Fruit fly (Drosophila melanogaster) whole organism, embryonic: ENCODE measurements around the gene qjt.

Experiments used
- Adf1 ChIP-seq: fragments of 200-800 bp; sonication (Bioruptor generic); IDR thresholded peaks from 2 replicates; pipeline ENCODE4 v1.3.6; 2022; ENCODE audit warnings: missing biosample characterization, missing genetic modification characterization
- CG11560 ChIP-seq: fragments of 200-800 bp; sonication (Bioruptor generic); IDR thresholded peaks from 3 replicates; pipeline ENCODE4 v1.3.6; 2022; ENCODE audit warnings: missing biosample characterization, missing genetic modification characterization
- CG12071 ChIP-seq: fragments of 200-800 bp; sonication (Bioruptor generic); optimal IDR thresholded peaks from 3 replicates; lab custom pipeline; 2018; ENCODE audit warnings: missing biosample characterization, mild to moderate bottlenecking, missing genetic modification characterization
- CG12155 ChIP-seq: fragments of 200-800 bp; sonication (Bioruptor generic); optimal IDR thresholded peaks from 3 replicates; lab custom pipeline; 2016; ENCODE audit warnings: missing biosample characterization, missing genetic modification characterization
- CG12391 ChIP-seq: fragments of 200-800 bp; sonication (Bioruptor generic); optimal IDR thresholded peaks from 3 replicates; lab custom pipeline; 2018; ENCODE audit warnings: missing biosample characterization, mild to moderate bottlenecking, missing genetic modification characterization, moderate library complexity
- CG13775 ChIP-seq: fragments of 200-800 bp; sonication (Bioruptor generic); optimal IDR thresholded peaks from 3 replicates; lab custom pipeline; 2017; ENCODE audit warnings: missing biosample characterization, mild to moderate bottlenecking, missing genetic modification characterization
- CG1647 ChIP-seq: fragments of 200-800 bp; sonication (Bioruptor generic); optimal IDR thresholded peaks from 3 replicates; lab custom pipeline; 2016; ENCODE audit warnings: missing biosample characterization, missing genetic modification characterization
- CG18764 ChIP-seq: fragments of 200-800 bp; sonication (Bioruptor generic); optimal IDR thresholded peaks from 3 replicates; lab custom pipeline; 2016; ENCODE audit warnings: missing biosample characterization, missing genetic modification characterization
- CG2875 ChIP-seq: fragments of 200-800 bp; sonication (Bioruptor generic); optimal IDR thresholded peaks from 2 replicates; lab custom pipeline; 2017; ENCODE audit warnings: missing biosample characterization, mild to moderate bottlenecking, missing genetic modification characterization, missing genetic modification reagents
- CG31365 ChIP-seq: fragments of 200-800 bp; sonication (Bioruptor generic); optimal IDR thresholded peaks from 2 replicates; lab custom pipeline; 2018; ENCODE audit warnings: missing biosample characterization, mild to moderate bottlenecking, missing genetic modification characterization
- CG3163 ChIP-seq: fragments of 200-800 bp; sonication (Bioruptor generic); optimal IDR thresholded peaks from 3 replicates; lab custom pipeline; 2016; ENCODE audit warnings: missing biosample characterization, missing genetic modification characterization
- CG34376 ChIP-seq: fragments of 200-800 bp; sonication (Bioruptor generic); optimal IDR thresholded peaks from 2 replicates; lab custom pipeline; 2018; ENCODE audit warnings: missing biosample characterization, mild to moderate bottlenecking, missing genetic modification characterization
- CG4424 ChIP-seq: fragments of 200-800 bp; sonication (Bioruptor generic); optimal IDR thresholded peaks from 3 replicates; lab custom pipeline; 2016; ENCODE audit warnings: missing biosample characterization, missing genetic modification characterization
- CG6765 ChIP-seq: fragments of 200-800 bp; sonication (Bioruptor generic); optimal IDR thresholded peaks from 3 replicates; lab custom pipeline; 2017; ENCODE audit warnings: missing biosample characterization, mild to moderate bottlenecking, missing genetic modification characterization
- CG7987 ChIP-seq: fragments of 200-800 bp; sonication (Bioruptor generic); optimal IDR thresholded peaks from 2 replicates; lab custom pipeline; 2018; ENCODE audit warnings: missing biosample characterization, mild to moderate bottlenecking, missing genetic modification characterization, moderate library complexity
- CG8290 ChIP-seq, 3 experiments: fragments of 200-800 bp; sonication (Bioruptor generic); optimal IDR thresholded peaks; 2 replicates each; lab custom pipeline; 2016 to 2019; ENCODE audit warnings: missing biosample characterization in 3 of 3, missing genetic modification characterization in 3 of 3, mild to moderate bottlenecking in 2 of 3, moderate library complexity in 1 of 3
- CG8765 ChIP-seq: fragments of 200-800 bp; sonication (Bioruptor generic); IDR thresholded peaks from 2 replicates; pipeline ENCODE4 v1.3.6; 2022; ENCODE audit warnings: missing biosample characterization, missing genetic modification characterization
- CG8944 ChIP-seq: fragments of 200-800 bp; sonication (Bioruptor generic); optimal IDR thresholded peaks from 3 replicates; lab custom pipeline; 2016; ENCODE audit warnings: missing biosample characterization, missing genetic modification characterization
- CG9817 ChIP-seq: fragments of 200-800 bp; sonication (Bioruptor generic); optimal IDR thresholded peaks from 2 replicates; lab custom pipeline; 2018; ENCODE audit warnings: missing biosample characterization, mild to moderate bottlenecking, missing genetic modification characterization, moderate library complexity
- CG9876 ChIP-seq: fragments of 200-800 bp; sonication (Bioruptor generic); optimal IDR thresholded peaks from 2 replicates; lab custom pipeline; 2016; ENCODE audit warnings: missing biosample characterization, missing genetic modification characterization
- Doc2 ChIP-seq: fragments of 200-800 bp; sonication (Bioruptor generic); IDR thresholded peaks from 2 replicates; pipeline ENCODE4 v1.3.6; 2022; ENCODE audit warnings: missing biosample characterization, missing genetic modification characterization
- ERR ChIP-seq: fragments of 200-800 bp; sonication (Bioruptor generic); optimal IDR thresholded peaks from 2 replicates; lab custom pipeline; 2016; ENCODE audit warnings: missing biosample characterization, missing genetic modification characterization
- Fer1 ChIP-seq: fragments of 200-800 bp; sonication (Bioruptor generic); optimal IDR thresholded peaks from 2 replicates; lab custom pipeline; 2017; ENCODE audit warnings: missing biosample characterization, mild to moderate bottlenecking, missing genetic modification characterization
- H15 ChIP-seq: fragments of 200-800 bp; sonication (Bioruptor generic); IDR thresholded peaks from 3 replicates; pipeline ENCODE4 v1.3.6; 2022; ENCODE audit warnings: missing biosample characterization, missing genetic modification characterization
- MTF-1 ChIP-seq: fragments of 200-800 bp; sonication (Bioruptor generic); optimal IDR thresholded peaks from 2 replicates; lab custom pipeline; 2018; ENCODE audit warnings: missing biosample characterization, mild to moderate bottlenecking, missing genetic modification characterization, borderline replicate concordance
- Myb ChIP-seq: fragments of 200-800 bp; sonication (Bioruptor generic); optimal IDR thresholded peaks from 2 replicates; lab custom pipeline; 2016; ENCODE audit warnings: missing biosample characterization, missing genetic modification characterization
- NC2α ChIP-seq: fragments of 200-800 bp; sonication (Bioruptor generic); optimal IDR thresholded peaks from 2 replicates; lab custom pipeline; 2016; ENCODE audit warnings: missing biosample characterization, missing genetic modification characterization
- PHDP ChIP-seq: fragments of 200-800 bp; sonication (Bioruptor generic); optimal IDR thresholded peaks from 3 replicates; lab custom pipeline; 2018; ENCODE audit warnings: missing biosample characterization, mild to moderate bottlenecking, missing genetic modification characterization, moderate library complexity
- Pdp1 ChIP-seq, 2 experiments: fragments of 200-800 bp; sonication (Bioruptor generic); optimal IDR thresholded peaks; 3 replicates each; lab custom pipeline; 2016; ENCODE audit warnings: missing biosample characterization in 2 of 2, missing genetic modification characterization in 2 of 2, mild to moderate bottlenecking in 1 of 2, moderate library complexity in 1 of 2
- Scr ChIP-seq: fragments of 200-800 bp; sonication (Bioruptor generic); IDR thresholded peaks from 2 replicates; pipeline ENCODE4 v1.3.6; 2022; ENCODE audit warnings: missing biosample characterization, missing genetic modification characterization; ENCODE audit not compliant: partially characterized antibody
- Tbp ChIP-seq: fragments of >200 bp; optimal IDR thresholded peaks from 2 replicates; lab custom pipeline; 2018; ENCODE audit warnings: missing biosample characterization, missing genetic modification characterization
- br ChIP-seq: fragments of >200 bp; optimal IDR thresholded peaks from 2 replicates; lab custom pipeline; 2017
- cad ChIP-seq: fragments of >200 bp; optimal IDR thresholded peaks from 2 replicates; lab custom pipeline; 2017; ENCODE audit warnings: missing biosample characterization, missing genetic modification characterization
- cwo ChIP-seq: fragments of 200-800 bp; sonication (Bioruptor generic); optimal IDR thresholded peaks from 3 replicates; lab custom pipeline; 2017; ENCODE audit warnings: missing biosample characterization, missing genetic modification characterization, mild to moderate bottlenecking, moderate library complexity, missing genetic modification reagents
- emc ChIP-seq: fragments of 200-800 bp; sonication (Bioruptor generic); optimal IDR thresholded peaks from 2 replicates; lab custom pipeline; 2016; ENCODE audit warnings: missing biosample characterization, missing genetic modification characterization
- eve ChIP-seq, 2 experiments: fragments of >200 bp; optimal IDR thresholded peaks; 2 replicates each; lab custom pipeline; 2017; ENCODE audit warnings: missing biosample characterization in 2 of 2, missing genetic modification characterization in 2 of 2
- gcm ChIP-seq: fragments of 200-800 bp; sonication (Bioruptor generic); optimal IDR thresholded peaks from 2 replicates; lab custom pipeline; 2019; ENCODE audit warnings: missing biosample characterization, mild to moderate bottlenecking, missing genetic modification characterization, moderate library complexity
- grau ChIP-seq: fragments of 200-800 bp; optimal IDR thresholded peaks from 3 replicates; lab custom pipeline; 2019; ENCODE audit warnings: missing biosample characterization, mild to moderate bottlenecking, missing genetic modification characterization, moderate library complexity
- gt ChIP-seq: fragments of 200-800 bp; sonication (Bioruptor generic); IDR thresholded peaks from 2 replicates; pipeline ENCODE4 v1.3.6; 2022; ENCODE audit warnings: missing biosample characterization, missing genetic modification characterization
- lab ChIP-seq: fragments of 200-800 bp; sonication (Bioruptor generic); optimal IDR thresholded peaks from 3 replicates; lab custom pipeline; 2017; ENCODE audit warnings: missing biosample characterization, missing genetic modification characterization, mild to moderate bottlenecking, moderate library complexity, missing genetic modification reagents
- mam ChIP-seq: fragments of 200-800 bp; sonication (Bioruptor generic); optimal IDR thresholded peaks from 3 replicates; lab custom pipeline; 2016; ENCODE audit warnings: missing biosample characterization, missing genetic modification characterization
- nau ChIP-seq: fragments of 200-800 bp; sonication (Bioruptor generic); optimal IDR thresholded peaks from 3 replicates; lab custom pipeline; 2017; ENCODE audit warnings: missing biosample characterization, mild to moderate bottlenecking, missing genetic modification characterization, missing genetic modification reagents
- oc ChIP-seq: fragments of 200-800 bp; sonication (Bioruptor generic); optimal IDR thresholded peaks from 2 replicates; lab custom pipeline; 2018; ENCODE audit warnings: missing biosample characterization, mild to moderate bottlenecking, missing genetic modification characterization, moderate library complexity
- pnt ChIP-seq: fragments of 200-800 bp; sonication (Bioruptor generic); optimal IDR thresholded peaks from 3 replicates; lab custom pipeline; 2016; ENCODE audit warnings: missing biosample characterization, missing genetic modification characterization
- ro ChIP-seq: fragments of 200-800 bp; sonication (Bioruptor generic); IDR thresholded peaks from 2 replicates; pipeline ENCODE4 v1.3.6; 2022; ENCODE audit warnings: missing biosample characterization, missing genetic modification characterization
- sens-2 ChIP-seq: fragments of 200-800 bp; sonication (Bioruptor generic); IDR thresholded peaks from 2 replicates; pipeline ENCODE4 v1.3.6; 2022; ENCODE audit warnings: missing biosample characterization, missing genetic modification characterization
- so ChIP-seq: fragments of 200-800 bp; sonication (Bioruptor generic); IDR thresholded peaks from 3 replicates; pipeline ENCODE4 v1.3.6; 2022; ENCODE audit warnings: missing biosample characterization, missing genetic modification characterization
- tgo ChIP-seq: fragments of 200-800 bp; sonication (Bioruptor generic); IDR thresholded peaks from 3 replicates; pipeline ENCODE4 v1.3.6; 2022; ENCODE audit warnings: missing biosample characterization, missing genetic modification characterization
- wek ChIP-seq: fragments of 200-800 bp; sonication (Bioruptor generic); optimal IDR thresholded peaks from 3 replicates; lab custom pipeline; 2018; ENCODE audit warnings: missing biosample characterization, mild to moderate bottlenecking, missing genetic modification characterization, moderate library complexity
- wor ChIP-seq: fragments of 200-800 bp; sonication (Bioruptor generic); IDR thresholded peaks from 2 replicates; pipeline ENCODE4 v1.3.6; 2022; ENCODE audit warnings: missing biosample characterization, missing genetic modification characterization

qjt gene

dm6 chr3L:17513893-17514616, 35.2 kb downstream of the qjt start, which contains the start of the genes U4-U6-60K and CG7564 (continued):
- TF ChIP-seq Scr (GFP tag; lab: Robert Waterston, UW) (peak; percentile 97), CG9876 (GFP tag; lab: Kevin White, UChicago) (peak; percentile 2), PHDP (tag; lab: Kevin White, UChicago) (peak; percentile 40), NC2α (GFP tag; lab: Kevin White, UChicago) (no peak), mam (peak; percentile 69), wek (GFP tag; lab: Kevin White, UChicago) (no peak), emc (GFP tag; lab: Kevin White, UChicago) (peak; percentile 44), CG1647 (GFP tag; lab: Kevin White, UChicago) (peak; percentile 66), CG2875 (GFP tag; lab: Kevin White, UChicago) (no peak), H15 (GFP tag; lab: Robert Waterston, UW) (0 out of 3 replicates have a peak, but pooled peaks have one; percentile 28), Tbp (peak; percentile 27), CG12155 (GFP tag; lab: Kevin White, UChicago) (peak; percentile 77), Pdp1 (GFP tag; optimal IDR thresholded peaks at IDR 0.05; lab: Kevin White, UChicago) (peak; percentile 28 to 60), tgo (GFP tag; lab: Robert Waterston, UW) (peak; percentile 43), MTF-1 (no peak), gcm (no peak), sens-2 (no peak), nau (GFP tag; lab: Kevin White, UChicago) (no peak), ERR (GFP tag; lab: Kevin White, UChicago) (peak; percentile 16), Myb (GFP tag; lab: Kevin White, UChicago) (peak; percentile 65), CG8944 (GFP tag; lab: Kevin White, UChicago) (peak; percentile 28), ro (GFP tag; lab: Robert Waterston, UW) (no peak), CG18764 (peak; percentile 37), CG31365 (tag; lab: Kevin White, UChicago) (no peak), CG12391 (tag; lab: Kevin White, UChicago) (peak; percentile 73), CG13775 (GFP tag; lab: Kevin White, UChicago) (peak; percentile 82), so (GFP tag; lab: Robert Waterston, UW) (no peak), CG4424 (peak; percentile 55), CG7987 (GFP tag; lab: Kevin White, UChicago) (no peak), CG12071 (no peak), wor (GFP tag; lab: Robert Waterston, UW) (no peak), CG8765 (GFP tag; lab: Robert Waterston, UW) (peak; percentile 49; the same call in 1 of the 2 replicates), cad (GFP tag; lab: Kevin White, UChicago) (no peak), gt (GFP tag; lab: Robert Waterston, UW) (no peak), CG9817 (tag; lab: Kevin White, UChicago) (peak; percentile 63), grau (tag; lab: Kevin White, UChicago) (peak; percentile 61), Doc2 (GFP tag; lab: Robert Waterston, UW) (no peak), eve (GFP tag; optimal IDR thresholded peaks at IDR 0.05; lab: Kevin White, UChicago) (no peak), Adf1 (GFP tag; lab: Robert Waterston, UW) (no peak), oc (tag; lab: Kevin White, UChicago) (no peak), pnt (no peak), CG8290 (GFP tag; optimal IDR thresholded peaks at IDR 0.05; lab: Kevin White, UChicago) (peak; percentile 50), CG8290 (tag; optimal IDR thresholded peaks at IDR 0.05; lab: Kevin White, UChicago) (peak in 1 of 2 experiments; percentile 76), Fer1 (no peak), CG34376 (peak; percentile 46), cwo (GFP tag; lab: Kevin White, UChicago) (no peak), CG11560 (tag; lab: Robert Waterston, UW) (no peak), CG3163 (GFP tag; lab: Kevin White, UChicago) (peak; percentile 14), br (lab: Kevin White, UChicago) (no peak), lab (GFP tag; lab: Kevin White, UChicago) (peak; percentile 54), CG6765 (no peak)
